Worm (Caenorhabditis elegans) whole organism, mixed stage, embryonic: Measurements from ENCODE around the gene dph-3.
A peak's percentile ranks its signal among the peaks of the same experiment; 100 is the strongest.

ENCODE experiments used
- bed-3 ChIP-seq: fragments of 200-800 bp; sonication (Bioruptor generic); optimal IDR thresholded peaks from 3 replicates; lab custom pipeline; 2018; ENCODE audit warnings: mild to moderate bottlenecking, missing genetic modification characterization, moderate library complexity, missing compliant biosample characterization
- blmp-1 ChIP-seq: fragments of 150-350 bp; optimal IDR thresholded peaks from 2 replicates; lab custom pipeline; 2014; ENCODE audit warnings: missing biosample characterization, missing genetic modification characterization
- ceh-39 ChIP-seq: fragments of 150-350 bp; optimal IDR thresholded peaks from 2 replicates; lab custom pipeline; 2014; ENCODE audit warnings: missing biosample characterization, missing genetic modification characterization
- ceh-83 ChIP-seq: fragments of 200-800 bp; sonication (Bioruptor generic); optimal IDR thresholded peaks from 2 replicates; lab custom pipeline; 2018; ENCODE audit warnings: mild to moderate bottlenecking, missing genetic modification characterization, missing compliant biosample characterization
- cnd-1 ChIP-seq: fragments of 200-800 bp; sonication (Bioruptor generic); optimal IDR thresholded peaks from 2 replicates; lab custom pipeline; 2018; ENCODE audit warnings: mild to moderate bottlenecking, missing genetic modification characterization, missing compliant biosample characterization
- drap-1 ChIP-seq: fragments of 200-800 bp; sonication (Bioruptor generic); optimal IDR thresholded peaks from 3 replicates; lab custom pipeline; 2018; ENCODE audit warnings: mild to moderate bottlenecking, missing genetic modification characterization, missing compliant biosample characterization
- elt-3 ChIP-seq: fragments of 150-350 bp; optimal IDR thresholded peaks from 2 replicates; lab custom pipeline; 2014; ENCODE audit warnings: missing biosample characterization, missing genetic modification characterization
- flh-1 ChIP-seq: fragments of 200-800 bp; sonication (Bioruptor generic); optimal IDR thresholded peaks from 2 replicates; lab custom pipeline; 2018; ENCODE audit warnings: mild to moderate bottlenecking, missing genetic modification characterization, moderate library complexity, missing compliant biosample characterization
- ham-2 ChIP-seq: fragments of 200-800 bp; sonication (Bioruptor generic); optimal IDR thresholded peaks from 2 replicates; lab custom pipeline; 2018; ENCODE audit warnings: mild to moderate bottlenecking, missing genetic modification characterization, missing compliant biosample characterization
- hlh-1 ChIP-seq: fragments of 150-350 bp; optimal IDR thresholded peaks from 2 replicates; lab custom pipeline; 2014; ENCODE audit warnings: missing biosample characterization, missing genetic modification reagents, missing genetic modification characterization
- lin-13 ChIP-seq: fragments of 150-350 bp; optimal IDR thresholded peaks from 2 replicates; lab custom pipeline; 2014; ENCODE audit warnings: missing biosample characterization, missing genetic modification characterization
- lin-32 ChIP-seq: fragments of 200-800 bp; sonication (Bioruptor generic); optimal IDR thresholded peaks from 2 replicates; lab custom pipeline; 2018; ENCODE audit warnings: mild to moderate bottlenecking, missing genetic modification characterization, missing compliant biosample characterization
- lsy-2 ChIP-seq: fragments of 150-350 bp; optimal IDR thresholded peaks from 2 replicates; lab custom pipeline; 2014; ENCODE audit warnings: missing biosample characterization, missing genetic modification characterization
- mab-5 ChIP-seq: fragments of 150-350 bp; optimal IDR thresholded peaks from 2 replicates; lab custom pipeline; 2014; ENCODE audit warnings: missing biosample characterization, missing genetic modification characterization
- mep-1 ChIP-seq: fragments of 150-350 bp; optimal IDR thresholded peaks from 2 replicates; lab custom pipeline; 2017; ENCODE audit warnings: missing biosample characterization, missing genetic modification reagents, missing genetic modification characterization, inconsistent platforms
- mls-2 ChIP-seq: sonication (generic microtip); optimal IDR thresholded peaks from 2 replicates; lab custom pipeline; 2016; ENCODE audit warnings: mild to moderate bottlenecking, missing genetic modification characterization, moderate library complexity, missing compliant biosample characterization
- nhr-12 ChIP-seq: fragments of 150-350 bp; optimal IDR thresholded peaks from 2 replicates; lab custom pipeline; 2014; ENCODE audit warnings: missing biosample characterization, missing genetic modification characterization
- nhr-2 ChIP-seq: fragments of 150-350 bp; optimal IDR thresholded peaks from 2 replicates; lab custom pipeline; 2014; ENCODE audit warnings: missing biosample characterization, missing genetic modification characterization
- nhr-237 ChIP-seq: fragments of 150-350 bp; optimal IDR thresholded peaks from 2 replicates; lab custom pipeline; 2014; ENCODE audit warnings: missing biosample characterization, missing genetic modification characterization
- nhr-76 ChIP-seq: sonication (generic microtip); optimal IDR thresholded peaks from 2 replicates; lab custom pipeline; 2017; ENCODE audit warnings: missing biosample characterization, missing genetic modification characterization
- pha-4 ChIP-seq: fragments of 150-350 bp; optimal IDR thresholded peaks from 2 replicates; lab custom pipeline; 2018; ENCODE audit warnings: missing biosample characterization, missing genetic modification reagents, missing genetic modification characterization
- sem-2 ChIP-seq: fragments of 200-800 bp; sonication (Bioruptor generic); optimal IDR thresholded peaks from 2 replicates; lab custom pipeline; 2018; ENCODE audit warnings: mild to moderate bottlenecking, missing genetic modification characterization, missing compliant biosample characterization
- snpc-4 ChIP-seq: fragments of 150-350 bp; optimal IDR thresholded peaks from 2 replicates; lab custom pipeline; 2014; ENCODE audit warnings: missing biosample characterization, missing genetic modification characterization
- sptf-1 ChIP-seq: sonication (generic microtip); optimal IDR thresholded peaks from 2 replicates; lab custom pipeline; 2017; ENCODE audit warnings: mild to moderate bottlenecking, missing genetic modification characterization, moderate library complexity, missing compliant biosample characterization
- tbx-8 ChIP-seq: fragments of 200-800 bp; sonication (Bioruptor generic); optimal IDR thresholded peaks from 2 replicates; lab custom pipeline; 2018; ENCODE audit warnings: mild to moderate bottlenecking, missing genetic modification characterization, moderate library complexity, missing compliant biosample characterization
- unc-120 ChIP-seq: sonication (generic microtip); optimal IDR thresholded peaks from 2 replicates; lab custom pipeline; 2017; ENCODE audit warnings: missing genetic modification characterization, missing compliant biosample characterization; ENCODE audit not compliant: poor library complexity, severe bottlenecking
- unc-39 ChIP-seq: fragments of 150-350 bp; optimal IDR thresholded peaks from 2 replicates; lab custom pipeline; 2014; ENCODE audit warnings: missing biosample characterization, missing genetic modification characterization
- unc-62 ChIP-seq: fragments of 150-350 bp; optimal IDR thresholded peaks from 2 replicates; lab custom pipeline; 2014; ENCODE audit warnings: missing biosample characterization, missing genetic modification reagents, missing genetic modification characterization
- zip-8 ChIP-seq: fragments of 150-350 bp; optimal IDR thresholded peaks from 2 replicates; lab custom pipeline; 2014; ENCODE audit warnings: missing biosample characterization, missing genetic modification characterization
- ztf-11 ChIP-seq: fragments of 150-350 bp; optimal IDR thresholded peaks from 2 replicates; lab custom pipeline; 2014; ENCODE audit warnings: missing biosample characterization, missing genetic modification characterization

dph-3 gene

ce11 chrIV:9733904-9734303 lies 27.0 kb downstream of the dph-3 start:
- TF ChIP-seq ceh-39 (no peak), mab-5 (no peak), snpc-4 (tag; lab: Kevin White, UChicago) (no peak), unc-62 (no peak), nhr-12 (tag; lab: Kevin White, UChicago) (no peak), sem-2 (GFP tag; lab: Kevin White, UChicago) (no peak), flh-1 (GFP tag; lab: Kevin White, UChicago) (no peak), unc-39 (tag; lab: Kevin White, UChicago) (no peak), drap-1 (no peak), hlh-1 (tag; lab: Kevin White, UChicago) (no peak), elt-3 (tag; lab: Kevin White, UChicago) (no peak), blmp-1 (tag; lab: Kevin White, UChicago) (no peak), ceh-83 (GFP tag; lab: Kevin White, UChicago) (no peak), bed-3 (no peak), lin-13 (no peak), cnd-1 (tag; lab: Kevin White, UChicago) (no peak), zip-8 (tag; lab: Kevin White, UChicago) (no peak), nhr-2 (tag; lab: Kevin White, UChicago) (no peak), mep-1 (tag; lab: Kevin White, UChicago) (no peak)

- TF ChIP-seq tbx-8 (GFP tag; lab: Kevin White, UChicago) = no peak
- TF ChIP-seq ceh-83 (GFP tag; lab: Kevin White, UChicago) = no peak
- peak; percentile 56 for TF ChIP-seq unc-120 (tag; lab: Kevin White, UChicago)
These were observed 27.9 kb downstream of the dph-3 start for ce11 chrIV:9734861-9735260.

- TF ChIP-seq elt-3 (tag; lab: Kevin White, UChicago) (no peak), drap-1 (no peak), lsy-2 (tag; lab: Kevin White, UChicago) (no peak), flh-1 (GFP tag; lab: Kevin White, UChicago) (no peak), ztf-11 (tag; lab: Kevin White, UChicago) (no peak), pha-4 (tag; lab: Kevin White, UChicago) (no peak), nhr-237 (no peak), lin-13 (no peak), mep-1 (tag; lab: Kevin White, UChicago) (no peak), cnd-1 (tag; lab: Kevin White, UChicago) (no peak), sptf-1 (tag; lab: Kevin White, UChicago) (no peak), unc-120 (tag; lab: Kevin White, UChicago) (no peak), nhr-12 (tag; lab: Kevin White, UChicago) (no peak), lin-32 (GFP tag; lab: Kevin White, UChicago) (no peak), ham-2 (GFP tag; lab: Kevin White, UChicago) (no peak), unc-39 (tag; lab: Kevin White, UChicago) (no peak), zip-8 (tag; lab: Kevin White, UChicago) (no peak)
These were observed 28.8 kb downstream of the dph-3 start for ce11 chrIV:9735750-9736149.

- TF ChIP-seq lsy-2 (tag; lab: Kevin White, UChicago) (no peak), unc-120 (tag; lab: Kevin White, UChicago) (no peak), ham-2 (GFP tag; lab: Kevin White, UChicago) (no peak), nhr-237 (no peak), nhr-2 (tag; lab: Kevin White, UChicago) (no peak), nhr-76 (no peak), hlh-1 (tag; lab: Kevin White, UChicago) (no peak), zip-8 (tag; lab: Kevin White, UChicago) (no peak), cnd-1 (tag; lab: Kevin White, UChicago) (no peak), snpc-4 (tag; lab: Kevin White, UChicago) (no peak), elt-3 (tag; lab: Kevin White, UChicago) (no peak), ceh-39 (no peak), unc-39 (tag; lab: Kevin White, UChicago) (no peak), mls-2 (tag; lab: Kevin White, UChicago) (no peak), unc-62 (no peak), mab-5 (no peak)
- TF ChIP-seq, all 35 proteins: peak for 0
These were observed 30.4 kb downstream of the dph-3 start, which contains the start of gene cka-1 for ce11 chrIV:9737204-9737790. Gene cka-1, minus strand, starts transcription at chrIV:9737621.

- no peak for TF ChIP-seq pha-4 (tag; lab: Kevin White, UChicago)
- no peak for TF ChIP-seq snpc-4 (tag; lab: Kevin White, UChicago)
- TF ChIP-seq elt-3 (tag; lab: Kevin White, UChicago) = no peak
- TF ChIP-seq, all 35 proteins: peak for 0
These were observed 31.2 kb downstream of the dph-3 start, which contains the start of gene C28D4.10 for ce11 chrIV:9738194-9738593. Gene C28D4.10, plus strand, starts transcription at chrIV:9738494.
